Worm (Caenorhabditis elegans) whole organism, L3 larva: Measurements from ENCODE around the gene srt-15.

Experiments used
- egl-27 ChIP-seq: sonication (generic microtip); optimal IDR thresholded peaks from 4 replicates; lab custom pipeline; 2017; ENCODE audit warnings: missing biosample characterization, missing genetic modification reagents, missing genetic modification characterization
- lin-39 ChIP-seq: fragments of 150-350 bp; optimal IDR thresholded peaks from 2 replicates; lab custom pipeline; 2018; ENCODE audit warnings: missing biosample characterization, missing genetic modification reagents, missing genetic modification characterization
- nhr-76 ChIP-seq: fragments of 150-350 bp; sonication (generic microtip); optimal IDR thresholded peaks from 5 replicates; lab custom pipeline; 2014; ENCODE audit warnings: missing biosample characterization, missing genetic modification characterization
- nhr-77 ChIP-seq: fragments of 150-350 bp; optimal IDR thresholded peaks from 2 replicates; lab custom pipeline; 2014; ENCODE audit warnings: missing biosample characterization, missing genetic modification characterization
- pha-4 ChIP-seq: fragments of 150-350 bp; optimal IDR thresholded peaks from 2 replicates; lab custom pipeline; 2014; ENCODE audit warnings: missing biosample characterization, missing genetic modification reagents, missing genetic modification characterization
- pqm-1 ChIP-seq: fragments of 150-350 bp; optimal IDR thresholded peaks from 2 replicates; lab custom pipeline; 2017; ENCODE audit warnings: missing biosample characterization, missing genetic modification characterization, inconsistent platforms
- skn-1 ChIP-seq: fragments of 150-350 bp; optimal IDR thresholded peaks from 2 replicates; lab custom pipeline; 2014; ENCODE audit warnings: missing biosample characterization, missing genetic modification characterization
- zag-1 ChIP-seq: fragments of 150-350 bp; optimal IDR thresholded peaks from 2 replicates; lab custom pipeline; 2014; ENCODE audit warnings: missing biosample characterization, missing genetic modification characterization

DNA sequence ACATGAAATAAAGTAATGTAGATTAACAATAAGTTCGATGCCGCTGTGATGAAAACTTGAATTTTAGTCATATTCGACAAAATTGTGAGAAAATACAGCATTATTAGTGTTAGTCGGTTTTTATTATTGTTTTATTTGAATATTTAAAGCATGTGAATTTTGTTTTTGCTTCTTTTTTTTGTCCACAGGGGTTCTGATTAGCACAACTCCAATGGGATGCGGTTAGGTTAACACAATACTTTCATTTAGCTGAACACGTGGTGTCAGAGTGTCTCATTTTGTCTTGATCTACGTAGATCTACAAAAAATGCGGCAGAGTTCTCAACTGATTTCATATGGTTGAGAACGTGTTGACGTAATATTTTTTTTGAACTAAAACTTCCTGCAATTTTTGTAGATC lies 7.1 kb upstream of the srt-15 start, which contains the start of gene str-40:
- no peak for TF ChIP-seq pha-4 (tag; lab: Kevin White, UChicago)
- no peak for TF ChIP-seq skn-1 (tag; lab: Kevin White, UChicago)
- no peak for TF ChIP-seq pqm-1
- TF ChIP-seq lin-39, result no peak
- TF ChIP-seq nhr-77 (tag; lab: Kevin White, UChicago), result no peak
- TF ChIP-seq nhr-76 (tag; lab: Kevin White, UChicago), result no peak
- TF ChIP-seq egl-27, result no peak
- no peak for TF ChIP-seq zag-1 (tag; lab: Kevin White, UChicago)
